Worm (Caenorhabditis elegans): ENCODE measurements around the gene gpa-4.
A peak's percentile ranks its signal among the peaks of the same experiment; 100 is the strongest.

gpa-4 gene

ce11 chrIV:375915-376314 lies 25.6 kb upstream of the gpa-4 start, which contains the start of gene fln-1:
fln-1 (minus strand) TSS chrIV:376015.
- TF ChIP-seq egl-5 (tag; optimal IDR thresholded peaks at IDR 0.05) (no peak), ceh-28 (tag; optimal IDR thresholded peaks at IDR 0.05) (no peak), elt-1 (tag; optimal IDR thresholded peaks at IDR 0.05) (no peak), nhr-25 (tag; optimal IDR thresholded peaks at IDR 0.05) (no peak), nfya-1 (tag; optimal IDR thresholded peaks at IDR 0.05; ENCODE audit: insufficient read depth) (no peak), aly-2 (tag; optimal IDR thresholded peaks at IDR 0.05) (no peak), skn-1 (tag; optimal IDR thresholded peaks at IDR 0.05) (no peak), nhr-237 (tag; optimal IDR thresholded peaks at IDR 0.05) (no peak), nhr-12 (tag; optimal IDR thresholded peaks at IDR 0.05) (no peak), daf-12 (tag; optimal IDR thresholded peaks at IDR 0.05) (no peak)

- no peak for TF ChIP-seq lin-39 (tag; optimal IDR thresholded peaks at IDR 0.05)
- no peak for TF ChIP-seq elt-1 (tag; optimal IDR thresholded peaks at IDR 0.05)
- peak; percentile 51 for TF ChIP-seq nhr-25 (tag; optimal IDR thresholded peaks at IDR 0.05)
- no peak for TF ChIP-seq fkh-2 (tag; optimal IDR thresholded peaks at IDR 0.05)
Measured at ce11 chrIV:377791-378190, 23.7 kb upstream of the gpa-4 start.

- TF ChIP-seq elt-2 (tag; optimal IDR thresholded peaks at IDR 0.05), result peak; percentile 43
- no peak for TF ChIP-seq fkh-10 (GFP tag; optimal IDR thresholded peaks at IDR 0.05)
- no peak for TF ChIP-seq mdl-1 (tag; optimal IDR thresholded peaks at IDR 0.05)
- TF ChIP-seq nhr-12 (tag; optimal IDR thresholded peaks at IDR 0.05), result no peak
- no peak for TF ChIP-seq ceh-9 (tag; optimal IDR thresholded peaks at IDR 0.05)
- TF ChIP-seq nfya-1 (tag; optimal IDR thresholded peaks at IDR 0.05; ENCODE audit: insufficient read depth), result no peak
- no peak for TF ChIP-seq lsy-12 (tag; optimal IDR thresholded peaks at IDR 0.05)
- peak; percentile 9 for TF ChIP-seq pha-4 (tag; optimal IDR thresholded peaks at IDR 0.05)
- peak; percentile 17 for TF ChIP-seq egl-5 (tag; optimal IDR thresholded peaks at IDR 0.05)
- peak; percentile 18 for TF ChIP-seq pqm-1 (tag; optimal IDR thresholded peaks at IDR 0.05)
Measured at ce11 chrIV:378367-378766, 23.1 kb upstream of the gpa-4 start.

ce11 chrIV:378838-379237 lies 22.7 kb upstream of the gpa-4 start:
- TF ChIP-seq eor-1 (tag; optimal IDR thresholded peaks at IDR 0.05), result no peak
- no peak for TF ChIP-seq nhr-43 (tag; optimal IDR thresholded peaks at IDR 0.05; ENCODE audit: poor library complexity, severe bottlenecking)
- no peak for TF ChIP-seq lsy-12 (tag; optimal IDR thresholded peaks at IDR 0.05)
- no peak for TF ChIP-seq lin-39 (tag; optimal IDR thresholded peaks at IDR 0.05)
- no peak for TF ChIP-seq ceh-28 (tag; optimal IDR thresholded peaks at IDR 0.05)
- no peak for TF ChIP-seq tbx-2 (tag; optimal IDR thresholded peaks at IDR 0.05)
- TF ChIP-seq hmg-11 (tag; optimal IDR thresholded peaks at IDR 0.05), result no peak
- no peak for TF ChIP-seq mdl-1 (tag; optimal IDR thresholded peaks at IDR 0.05)
- no peak for TF ChIP-seq ceh-82 (tag; optimal IDR thresholded peaks at IDR 0.05)

ce11 chrIV:379605-380004 lies 21.9 kb upstream of the gpa-4 start:
- TF ChIP-seq nhr-25 (tag; optimal IDR thresholded peaks at IDR 0.05), result no peak
- TF ChIP-seq lsy-12 (tag; optimal IDR thresholded peaks at IDR 0.05), result no peak
- no peak for TF ChIP-seq ceh-28 (tag; optimal IDR thresholded peaks at IDR 0.05)
- TF ChIP-seq fkh-10 (GFP tag; optimal IDR thresholded peaks at IDR 0.05), result no peak
- TF ChIP-seq zag-1 (tag; optimal IDR thresholded peaks at IDR 0.05), result no peak
- TF ChIP-seq nfya-1 (tag; optimal IDR thresholded peaks at IDR 0.05; ENCODE audit: insufficient read depth), result no peak
- no peak for TF ChIP-seq ceh-16 (tag; optimal IDR thresholded peaks at IDR 0.05)
- TF ChIP-seq eor-1 (tag; optimal IDR thresholded peaks at IDR 0.05), result no peak
- TF ChIP-seq nhr-12 (tag; optimal IDR thresholded peaks at IDR 0.05), result no peak

- TF ChIP-seq lin-39 (tag; optimal IDR thresholded peaks at IDR 0.05) (no peak), elt-2 (tag; optimal IDR thresholded peaks at IDR 0.05) (peak; percentile 79), pha-4 (tag; optimal IDR thresholded peaks at IDR 0.05) (peak; percentile 65), pqm-1 (tag; optimal IDR thresholded peaks at IDR 0.05) (peak; percentile 85), nhr-28 (tag; optimal IDR thresholded peaks at IDR 0.05) (no peak)
Measured at ce11 chrIV:383135-383731, 18.3 kb upstream of the gpa-4 start, which contains the start of gene spl-1. spl-1 (minus strand) TSS chrIV:383185.
